Worm (Caenorhabditis elegans) whole organism, late embryonic: Measurements from ENCODE around the gene gpcp-2.
A peak's percentile ranks its signal among the peaks of the same experiment; 100 is the strongest.

Experiments used
- C08G9.2 ChIP-seq: sonication (generic microtip); optimal IDR thresholded peaks from 2 replicates; lab custom pipeline; 2016; ENCODE audit warnings: mild to moderate bottlenecking, missing genetic modification characterization, moderate library complexity, missing compliant biosample characterization
- C38D4.7 ChIP-seq: fragments of 200-800 bp; sonication (Bioruptor generic); optimal IDR thresholded peaks from 2 replicates; lab custom pipeline; 2018; ENCODE audit warnings: mild to moderate bottlenecking, missing genetic modification characterization, moderate library complexity, missing compliant biosample characterization
- F13H6.1 ChIP-seq: sonication (generic microtip); optimal IDR thresholded peaks from 2 replicates; lab custom pipeline; 2016; ENCODE audit warnings: missing genetic modification characterization, missing compliant biosample characterization
- K02D7.2 ChIP-seq: sonication (generic microtip); optimal IDR thresholded peaks from 2 replicates; lab custom pipeline; 2017; ENCODE audit warnings: mild to moderate bottlenecking, missing genetic modification characterization, missing compliant biosample characterization
- Y22D7AL.16 ChIP-seq: sonication (generic microtip); optimal IDR thresholded peaks from 2 replicates; lab custom pipeline; 2016; ENCODE audit warnings: missing genetic modification characterization, missing compliant biosample characterization
- ahr-1 ChIP-seq: sonication (generic microtip); optimal IDR thresholded peaks from 2 replicates; lab custom pipeline; 2016; ENCODE audit warnings: missing genetic modification characterization, missing compliant biosample characterization
- ceh-14 ChIP-seq: sonication (generic microtip); optimal IDR thresholded peaks from 2 replicates; lab custom pipeline; 2016; ENCODE audit warnings: missing genotype, missing genetic modification characterization, missing compliant biosample characterization
- ceh-19 ChIP-seq: fragments of 200-800 bp; sonication (Bioruptor generic); optimal IDR thresholded peaks from 2 replicates; lab custom pipeline; 2018; ENCODE audit warnings: mild to moderate bottlenecking, missing genetic modification characterization, missing compliant biosample characterization
- ceh-22 ChIP-seq: sonication (generic microtip); optimal IDR thresholded peaks from 2 replicates; lab custom pipeline; 2017; ENCODE audit warnings: missing biosample characterization, missing genetic modification characterization
- ceh-30 ChIP-seq: fragments of 150-350 bp; optimal IDR thresholded peaks from 2 replicates; lab custom pipeline; 2014; ENCODE audit warnings: missing biosample characterization, missing genetic modification characterization
- ceh-34 ChIP-seq: sonication (generic microtip); optimal IDR thresholded peaks from 2 replicates; lab custom pipeline; 2016; ENCODE audit warnings: mild to moderate bottlenecking, missing genetic modification characterization, missing compliant biosample characterization
- ceh-48 ChIP-seq: sonication (generic microtip); optimal IDR thresholded peaks from 2 replicates; lab custom pipeline; 2016; ENCODE audit warnings: missing genetic modification characterization, inconsistent platforms, missing compliant biosample characterization
- ceh-6 ChIP-seq: fragments of 200-800 bp; sonication (Bioruptor generic); optimal IDR thresholded peaks from 2 replicates; lab custom pipeline; 2018; ENCODE audit warnings: mild to moderate bottlenecking, missing genetic modification characterization, missing compliant biosample characterization
- ceh-9 ChIP-seq: sonication (generic microtip); optimal IDR thresholded peaks from 2 replicates; lab custom pipeline; 2016; ENCODE audit warnings: mild to moderate bottlenecking, missing genetic modification characterization, inconsistent platforms, missing compliant biosample characterization
- dmd-4 ChIP-seq: sonication (generic microtip); optimal IDR thresholded peaks from 2 replicates; lab custom pipeline; 2016; ENCODE audit warnings: borderline replicate concordance, missing genetic modification characterization, missing compliant biosample characterization
- dve-1 ChIP-seq: sonication (generic microtip); optimal IDR thresholded peaks from 2 replicates; lab custom pipeline; 2017; ENCODE audit warnings: antibody characterized with exemption, mild to moderate bottlenecking, missing genetic modification characterization, missing compliant biosample characterization
- elt-2 ChIP-seq: sonication (generic microtip); optimal IDR thresholded peaks from 2 replicates; lab custom pipeline; 2016; ENCODE audit warnings: missing genetic modification reagents, missing genetic modification characterization, missing compliant biosample characterization
- ets-4 ChIP-seq: sonication (generic microtip); optimal IDR thresholded peaks from 2 replicates; lab custom pipeline; 2016; ENCODE audit warnings: missing genetic modification characterization, missing compliant biosample characterization
- fax-1 ChIP-seq: sonication (generic microtip); optimal IDR thresholded peaks from 2 replicates; lab custom pipeline; 2016; ENCODE audit warnings: missing genotype, missing genetic modification characterization, missing compliant biosample characterization
- fkh-10 ChIP-seq: fragments of 150-350 bp; optimal IDR thresholded peaks from 2 replicates; lab custom pipeline; 2014; ENCODE audit warnings: missing biosample characterization, missing genetic modification reagents, missing genetic modification characterization
- gmeb-2 ChIP-seq: sonication (generic microtip); optimal IDR thresholded peaks from 2 replicates; lab custom pipeline; 2016; ENCODE audit warnings: missing genetic modification characterization, inconsistent platforms, missing compliant biosample characterization
- hlh-13 ChIP-seq: fragments of 200-800 bp; sonication (Bioruptor generic); optimal IDR thresholded peaks from 2 replicates; lab custom pipeline; 2018; ENCODE audit warnings: mild to moderate bottlenecking, missing genetic modification characterization, missing compliant biosample characterization
- hlh-15 ChIP-seq: sonication (generic microtip); optimal IDR thresholded peaks from 2 replicates; lab custom pipeline; 2016; ENCODE audit warnings: missing genetic modification characterization, missing compliant biosample characterization
- hlh-6 ChIP-seq: sonication (generic microtip); optimal IDR thresholded peaks from 2 replicates; lab custom pipeline; 2016; ENCODE audit warnings: missing genotype, missing genetic modification characterization, missing compliant biosample characterization
- hlh-8 ChIP-seq: sonication (generic microtip); optimal IDR thresholded peaks from 2 replicates; lab custom pipeline; 2016; ENCODE audit warnings: missing genotype, missing genetic modification characterization, missing compliant biosample characterization
- lim-6 ChIP-seq: sonication (generic microtip); optimal IDR thresholded peaks from 2 replicates; lab custom pipeline; 2016; ENCODE audit warnings: missing genetic modification characterization, missing compliant biosample characterization
- lin-11 ChIP-seq: fragments of 200-800 bp; sonication (Bioruptor generic); optimal IDR thresholded peaks from 2 replicates; lab custom pipeline; 2018; ENCODE audit warnings: mild to moderate bottlenecking, missing genetic modification characterization, missing compliant biosample characterization
- madf-2 ChIP-seq: sonication (generic microtip); optimal IDR thresholded peaks from 2 replicates; lab custom pipeline; 2017; ENCODE audit warnings: missing genetic modification characterization, missing compliant biosample characterization
- mec-3 ChIP-seq: sonication (generic microtip); optimal IDR thresholded peaks from 2 replicates; lab custom pipeline; 2016; ENCODE audit warnings: borderline replicate concordance, missing genetic modification characterization, missing compliant biosample characterization
- nfya-1 ChIP-seq: sonication (generic microtip); optimal IDR thresholded peaks from 2 replicates; lab custom pipeline; 2017; ENCODE audit warnings: missing genetic modification characterization, mild to moderate bottlenecking, missing compliant biosample characterization, antibody characterized with exemption, moderate library complexity
- nhr-11 ChIP-seq: fragments of 150-350 bp; optimal IDR thresholded peaks from 2 replicates; lab custom pipeline; 2014; ENCODE audit warnings: missing biosample characterization, missing genetic modification characterization
- nhr-232 ChIP-seq: sonication (generic microtip); optimal IDR thresholded peaks from 2 replicates; lab custom pipeline; 2016; ENCODE audit warnings: missing genetic modification characterization, missing compliant biosample characterization
- odd-2 ChIP-seq: sonication (generic microtip); optimal IDR thresholded peaks from 2 replicates; lab custom pipeline; 2017; ENCODE audit warnings: antibody characterized with exemption, mild to moderate bottlenecking, missing genetic modification characterization, missing compliant biosample characterization
- pag-3 ChIP-seq: sonication (generic microtip); optimal IDR thresholded peaks from 2 replicates; lab custom pipeline; 2016; ENCODE audit warnings: missing compliant biosample characterization, missing genetic modification characterization, borderline replicate concordance
- pax-1 ChIP-seq: fragments of 150-350 bp; optimal IDR thresholded peaks from 2 replicates; lab custom pipeline; 2014; ENCODE audit warnings: missing biosample characterization, missing genetic modification characterization
- pha-2 ChIP-seq: sonication (generic microtip); optimal IDR thresholded peaks from 2 replicates; lab custom pipeline; 2017; ENCODE audit warnings: mild to moderate bottlenecking, missing genetic modification characterization, missing compliant biosample characterization
- rnt-1 ChIP-seq: sonication (generic microtip); optimal IDR thresholded peaks from 2 replicates; lab custom pipeline; 2016; ENCODE audit warnings: missing genetic modification characterization, missing compliant biosample characterization
- sox-2 ChIP-seq: fragments of 200-800 bp; sonication (Bioruptor generic); IDR thresholded peaks from 2 replicates; pipeline ENCODE4 v1.3.6; 2022; ENCODE audit warnings: missing genetic modification reagents, missing genetic modification characterization, missing compliant biosample characterization
- sox-4 ChIP-seq: sonication (generic microtip); optimal IDR thresholded peaks from 2 replicates; lab custom pipeline; 2017; ENCODE audit warnings: mild to moderate bottlenecking, missing genetic modification characterization, inconsistent platforms, missing compliant biosample characterization
- syd-9 ChIP-seq: sonication (generic microtip); optimal IDR thresholded peaks from 2 replicates; lab custom pipeline; 2016; ENCODE audit warnings: mild to moderate bottlenecking, missing genetic modification characterization, moderate library complexity, missing compliant biosample characterization
- tbx-7 ChIP-seq: sonication (generic microtip); optimal IDR thresholded peaks from 2 replicates; lab custom pipeline; 2016; ENCODE audit warnings: missing genotype, missing genetic modification characterization, missing compliant biosample characterization
- unc-42 ChIP-seq: sonication (generic microtip); optimal IDR thresholded peaks from 2 replicates; lab custom pipeline; 2016; ENCODE audit warnings: missing genotype, missing genetic modification characterization, missing compliant biosample characterization

gpcp-2 gene

ce11 chrII:8073222-8073621 lies at the start of gene gpcp-2:
TSS of gene gpcp-2 (minus strand) at chrII:8073374.
- no peak for TF ChIP-seq fkh-10
- TF ChIP-seq elt-2 (tag; lab: Kevin White, UChicago) = peak; percentile 24

DNA sequence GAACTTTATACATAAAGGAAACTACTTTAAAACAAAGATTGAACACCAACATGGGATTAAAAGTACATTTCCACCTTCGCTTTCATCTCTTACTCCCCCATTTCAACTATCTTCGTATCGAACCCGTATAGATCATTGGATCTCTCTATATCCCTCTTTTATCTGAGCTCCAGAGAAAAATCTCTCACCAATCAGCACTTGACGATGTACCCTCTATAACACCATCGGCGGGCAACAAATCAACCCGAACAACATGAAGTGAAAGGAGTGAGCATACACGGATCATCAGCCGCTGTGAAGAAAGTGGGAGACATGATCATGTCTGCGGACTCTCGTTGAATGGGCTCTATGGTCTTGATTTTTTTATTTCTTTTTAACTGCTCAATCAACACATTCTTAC lies 44.3 kb upstream of the gpcp-2 start:
- TF ChIP-seq unc-42 (tag; lab: Kevin White, UChicago) (no peak), nfya-1 (tag; lab: Kevin White, UChicago) (peak; percentile 77), sox-4 (no peak)

DNA sequence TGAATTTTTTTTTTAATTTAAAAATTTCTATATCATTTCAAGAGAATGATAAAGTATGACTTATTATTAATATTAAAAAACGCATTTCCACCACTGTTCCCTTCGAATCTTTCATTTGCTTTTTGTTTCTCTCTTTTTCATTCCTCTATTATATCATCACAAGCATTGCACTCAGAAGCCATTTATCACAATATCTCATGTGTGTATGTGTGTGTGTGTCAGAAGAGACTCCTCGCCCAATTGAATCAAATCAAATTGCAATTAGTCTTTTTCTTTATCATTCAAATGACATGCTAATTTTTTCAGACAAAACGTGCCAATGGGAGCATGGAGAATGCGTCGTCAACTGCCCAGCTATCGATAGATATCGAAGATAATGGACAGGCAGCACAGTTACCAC lies 43.0 kb upstream of the gpcp-2 start, which contains the start of gene unc-105:
Gene unc-105, plus strand, starts transcription at position 301 of the 400 bp plus-strand sequence.
- TF ChIP-seq pax-1 (tag; lab: Kevin White, UChicago) = no peak
- no peak for TF ChIP-seq ceh-9 (tag; lab: Kevin White, UChicago)

- no peak for TF ChIP-seq syd-9 (tag; lab: Kevin White, UChicago)
- no peak for TF ChIP-seq rnt-1 (tag; lab: Kevin White, UChicago)
- TF ChIP-seq Y22D7AL.16 (tag; lab: Kevin White, UChicago) = no peak
- TF ChIP-seq C38D4.7 (GFP tag; lab: Kevin White, UChicago) = no peak
- TF ChIP-seq fax-1 (tag; lab: Kevin White, UChicago) = no peak
- no peak for TF ChIP-seq nfya-1 (tag; lab: Kevin White, UChicago)
- no peak for TF ChIP-seq sox-2
- TF ChIP-seq gmeb-2 (tag; lab: Kevin White, UChicago) = no peak
- TF ChIP-seq ahr-1 = no peak
- TF ChIP-seq ceh-19 (GFP tag; lab: Kevin White, UChicago) = no peak
- no peak for TF ChIP-seq pha-2 (tag; lab: Kevin White, UChicago)
- TF ChIP-seq hlh-13 (GFP tag; lab: Kevin White, UChicago) = no peak
Measured at ce11 chrII:8112063-8112462, 38.9 kb upstream of the gpcp-2 start, which contains the start of gene lron-4. TSS of gene lron-4 (minus strand) at chrII:8112163.

DNA sequence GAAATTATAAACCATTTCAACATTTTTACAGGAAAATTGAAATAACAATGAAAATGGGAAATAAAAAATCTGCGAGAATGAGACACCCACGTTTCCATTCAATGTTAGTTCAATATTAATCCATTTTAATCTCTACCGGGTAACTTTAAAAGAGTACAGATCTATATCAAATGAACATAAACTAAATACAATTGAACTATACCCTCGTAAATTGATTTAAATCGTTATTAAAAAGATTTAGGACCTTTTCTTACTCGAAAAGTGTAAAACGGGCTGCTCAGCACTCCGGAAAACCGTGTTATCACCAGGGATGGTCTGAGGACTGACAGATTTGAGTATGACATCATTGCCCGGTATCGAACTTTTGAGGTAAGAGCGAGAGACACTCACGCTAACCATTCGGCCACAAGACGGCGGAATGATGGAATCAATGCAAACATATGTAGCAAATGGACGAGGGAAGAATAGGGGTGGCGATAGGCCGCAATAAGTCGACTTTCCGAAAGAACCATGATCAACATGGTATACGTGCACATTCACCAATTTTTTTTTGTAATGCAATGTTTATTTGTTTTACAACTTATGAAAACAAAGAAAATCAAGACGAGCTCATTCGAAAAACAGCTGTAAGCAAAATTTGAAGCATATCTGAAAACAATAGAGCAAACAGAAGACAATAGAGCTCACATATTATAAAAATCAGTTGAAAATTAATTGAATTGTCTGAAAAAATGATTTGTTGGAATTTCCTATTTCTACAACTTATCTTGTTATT lies 33.9 kb upstream of the gpcp-2 start, which contains the start of the genes chst-1 and C41C4.9:
Gene chst-1, minus strand, starts transcription at position 51 of the 775 bp plus-strand sequence.
Gene C41C4.9, plus strand, starts transcription at position 725 of the 775 bp plus-strand sequence.
- TF ChIP-seq K02D7.2 (tag; lab: Kevin White, UChicago) = peak; percentile 89
- peak; percentile 56 for TF ChIP-seq ceh-22 (tag; lab: Kevin White, UChicago)
- TF ChIP-seq fkh-10 = peak; percentile 74
- peak; percentile 89 for TF ChIP-seq nhr-232 (tag; lab: Kevin White, UChicago)
- TF ChIP-seq madf-2 (tag; lab: Kevin White, UChicago) = peak; percentile 92
- no peak for TF ChIP-seq mec-3 (tag; lab: Kevin White, UChicago)
- peak; percentile 80 for TF ChIP-seq C08G9.2 (tag; lab: Kevin White, UChicago)
- TF ChIP-seq dve-1 (tag; lab: Kevin White, UChicago) = peak; percentile 90
- TF ChIP-seq unc-42 (tag; lab: Kevin White, UChicago) = peak; percentile 26
- peak; percentile 73 for TF ChIP-seq ceh-30
- peak; percentile 76 for TF ChIP-seq lim-6 (tag; lab: Kevin White, UChicago)
- TF ChIP-seq ceh-9 (tag; lab: Kevin White, UChicago) = peak; percentile 89
- TF ChIP-seq ceh-48 = peak; percentile 82
- TF ChIP-seq fax-1 (tag; lab: Kevin White, UChicago) = peak; percentile 87
- TF ChIP-seq tbx-7 (tag; lab: Kevin White, UChicago) = peak; percentile 55
- TF ChIP-seq pag-3 (tag; lab: Kevin White, UChicago) = peak; percentile 84
- peak; percentile 91 for TF ChIP-seq rnt-1 (tag; lab: Kevin White, UChicago)
- TF ChIP-seq hlh-13 (GFP tag; lab: Kevin White, UChicago) = peak; percentile 91
- peak; percentile 77 for TF ChIP-seq ets-4 (tag; lab: Kevin White, UChicago)
- peak; percentile 92 for TF ChIP-seq sox-4
- TF ChIP-seq C38D4.7 (GFP tag; lab: Kevin White, UChicago) = peak; percentile 88
- no peak for TF ChIP-seq odd-2 (tag; lab: Kevin White, UChicago)
- TF ChIP-seq hlh-15 (tag; lab: Kevin White, UChicago) = peak; percentile 88
- peak; percentile 65 for TF ChIP-seq hlh-8 (tag; lab: Kevin White, UChicago)
- TF ChIP-seq nhr-11 (tag; lab: Kevin White, UChicago) = no peak
- TF ChIP-seq ceh-14 (tag; lab: Kevin White, UChicago) = peak; percentile 88
- peak; percentile 88 for TF ChIP-seq lin-11 (tag; lab: Kevin White, UChicago)
- peak; percentile 86 for TF ChIP-seq F13H6.1
- peak; percentile 96 for TF ChIP-seq ceh-6
- TF ChIP-seq hlh-6 (tag; lab: Kevin White, UChicago) = peak; percentile 97
- TF ChIP-seq dmd-4 = peak; percentile 86
- peak; percentile 92 for TF ChIP-seq ceh-34
